Worm (Caenorhabditis elegans) whole organism, L4/young adult: ENCODE measurements around the gene Y54G2A.15.

Source experiments
- W03F9.2 ChIP-seq: fragments of 150-350 bp; optimal IDR thresholded peaks from 2 replicates; lab custom pipeline; 2014; ENCODE audit warnings: missing biosample characterization, missing genetic modification characterization
- dao-5 ChIP-seq: sonication (generic microtip); optimal IDR thresholded peaks from 2 replicates; lab custom pipeline; 2016; ENCODE audit warnings: missing genotype, missing genetic modification characterization, moderate library complexity, missing compliant biosample characterization

DNA sequence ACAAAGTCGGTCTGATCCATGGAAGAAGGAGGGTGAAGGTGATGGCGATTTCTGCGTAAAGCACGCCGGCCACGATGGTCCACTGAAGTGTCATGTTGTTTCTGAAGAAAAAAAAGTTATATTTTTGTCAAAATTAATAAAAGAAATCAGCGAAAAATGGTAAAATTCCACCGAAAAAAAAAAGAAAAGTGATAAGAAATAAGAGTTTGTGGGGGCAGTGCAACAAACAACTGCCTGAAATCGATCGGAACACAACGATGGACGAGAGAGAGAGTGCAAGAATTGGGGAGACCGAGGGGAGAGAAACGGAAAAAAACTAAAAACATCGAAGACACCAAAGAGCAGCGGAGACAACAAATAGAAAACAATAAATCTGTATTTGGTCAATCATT is 48.6 kb upstream of the Y54G2A.15 start, which contains the start of gene Y54G2A.18:
- TF ChIP-seq dao-5 (no peak), W03F9.2 (tag; lab: Kevin White, UChicago) (no peak)
